Worm (Caenorhabditis elegans) whole organism, young adult: ENCODE data around the gene cest-2.2.

Experiments
- Y95B8A.8 ChIP-seq: fragments of 200-800 bp; sonication (Bioruptor generic); IDR thresholded peaks from 2 replicates; pipeline ENCODE4 v1.3.6; 2022; ENCODE audit warnings: missing genetic modification reagents, missing genetic modification characterization, missing compliant biosample characterization
- ets-4 ChIP-seq: fragments of 200-800 bp; sonication (Bioruptor generic); optimal IDR thresholded peaks from 2 replicates; lab custom pipeline; 2018; ENCODE audit warnings: mild to moderate bottlenecking, missing genetic modification characterization, missing compliant biosample characterization

DNA sequence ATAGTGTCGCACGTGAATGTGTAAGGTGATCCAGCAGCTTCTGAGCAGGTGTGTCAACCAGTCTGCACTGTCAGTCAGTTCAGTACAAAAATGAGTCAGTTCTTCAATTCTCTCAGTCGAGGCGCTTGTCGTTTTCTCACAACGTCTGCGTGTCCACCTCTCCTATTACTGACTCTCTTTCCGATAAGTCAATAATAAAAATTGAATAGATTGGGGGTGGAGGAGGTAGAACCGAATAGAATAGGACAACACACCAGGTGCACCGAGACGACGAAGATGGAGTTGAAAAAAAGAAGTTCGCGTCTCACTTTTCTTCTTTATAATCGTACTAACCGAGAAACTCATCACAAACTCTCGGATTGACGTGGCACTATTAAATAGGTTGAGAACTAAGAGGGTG is 47.3 kb downstream of the cest-2.2 start:
- TF ChIP-seq ets-4 (GFP tag; lab: Kevin White, UChicago) (no peak), Y95B8A.8 (GFP tag; lab: Robert Waterston, UW) (no peak)
